Worm (Caenorhabditis elegans): Measurements from ENCODE around the gene Y38H6C.13.

The Y38H6C.13 gene

DNA sequence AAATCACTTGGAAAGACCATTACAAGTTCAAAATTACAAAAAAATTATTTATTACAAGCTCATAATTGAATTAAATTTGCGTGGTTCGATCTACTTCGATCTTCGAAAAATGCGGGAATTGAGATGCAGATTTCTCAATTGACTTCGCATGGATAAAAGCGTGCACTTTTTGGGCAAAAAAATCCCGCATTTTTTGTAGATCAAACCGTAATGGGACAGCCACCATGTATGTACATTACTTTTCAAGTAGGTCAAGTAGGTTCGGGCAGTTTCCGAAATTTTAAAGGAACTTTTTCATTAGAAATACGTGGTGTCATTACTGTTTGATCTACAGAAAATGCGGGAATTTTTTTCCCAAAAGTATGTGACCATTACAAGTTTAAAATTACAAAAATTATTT, 30.1 kb upstream of the Y38H6C.13 start (continued):
- TF ChIP-seq hlh-26 (GFP tag; conservative IDR thresholded peaks at IDR 0.05) (no peak), F37B4.10 (GFP tag; IDR thresholded peaks at IDR 0.05) (no peak), hmg-20 (GFP tag; IDR thresholded peaks at IDR 0.05) (0 out of 2 replicates have a peak, but pooled peaks have one; percentile 9), B0035.1 (tag; optimal IDR thresholded peaks at IDR 0.05) (peak; percentile 30), tbp1 (GFP tag; optimal IDR thresholded peaks at IDR 0.05) (peak; percentile 45), Y53G8AR.9 (GFP tag; conservative IDR thresholded peaks at IDR 0.05) (0 out of 2 replicates have a peak, but pooled peaks have one; percentile 65), F57C9.4 (tag; optimal IDR thresholded peaks at IDR 0.05) (peak; percentile 11), attf-5 (GFP tag; optimal IDR thresholded peaks at IDR 0.05) (no peak), egl-18 (GFP tag; IDR thresholded peaks at IDR 0.05) (no peak), cebp-2 (GFP tag; IDR thresholded peaks at IDR 0.05) (peak; percentile 42; the same call in 1 of the 2 replicates), dpl-1 (GFP tag; optimal IDR thresholded peaks at IDR 0.05) (no peak), zfh-2 (GFP tag; conservative IDR thresholded peaks at IDR 0.05) (no peak), madf-8 (GFP tag; conservative IDR thresholded peaks at IDR 0.05) (peak; percentile 59), hrde-1 (tag; optimal IDR thresholded peaks at IDR 0.05; ENCODE audit: borderline replicate concordance) (no peak), madf-6 (GFP tag; IDR thresholded peaks at IDR 0.05) (peak; percentile 67), ztf-18 (tag; optimal IDR thresholded peaks at IDR 0.05) (no peak), Y56A3A.18 (GFP tag; IDR thresholded peaks at IDR 0.05) (peak; percentile 66), F39B2.1 (GFP tag; IDR thresholded peaks at IDR 0.05) (no peak), F22D6.2 (tag; optimal IDR thresholded peaks at IDR 0.05) (no peak), B0019.2 (GFP tag; conservative IDR thresholded peaks at IDR 0.05) (no peak), mel-28 (tag; optimal IDR thresholded peaks at IDR 0.05; ENCODE audit: borderline replicate concordance) (no peak), atf-7 (tag; optimal IDR thresholded peaks at IDR 0.05) (peak; percentile 80), ets-4 (GFP tag; optimal IDR thresholded peaks at IDR 0.05) (no peak), lin-54 (GFP tag; optimal IDR thresholded peaks at IDR 0.05) (peak; percentile 57), ztf-22 (GFP tag; optimal IDR thresholded peaks at IDR 0.05) (peak; percentile 56), nhr-120 (GFP tag; IDR thresholded peaks at IDR 0.05) (no peak), K11D2.4 (GFP tag; IDR thresholded peaks at IDR 0.05) (no peak), cebp-1 (GFP tag; IDR thresholded peaks at IDR 0.05) (no peak), cebp-1 (tag; optimal IDR thresholded peaks at IDR 0.05) (peak; percentile 61), sptf-2 (GFP tag; optimal IDR thresholded peaks at IDR 0.05) (no peak), attf-3 (GFP tag; conservative IDR thresholded peaks at IDR 0.05) (no peak)

- TF ChIP-seq him-1 (tag; optimal IDR thresholded peaks at IDR 0.05) (no peak), K12H6.12 (tag; optimal IDR thresholded peaks at IDR 0.05) (no peak), aptf-3 (GFP tag; IDR thresholded peaks at IDR 0.05) (no peak), mes-4 (tag; optimal IDR thresholded peaks at IDR 0.05) (no peak), dox-1 (GFP tag; IDR thresholded peaks at IDR 0.05) (no peak), nfyb-1 (GFP tag; IDR thresholded peaks at IDR 0.05) (peak; percentile 69; the same call in 1 of the 2 replicates), tbp1 (GFP tag; optimal IDR thresholded peaks at IDR 0.05) (peak; percentile 41), rcor-1 (GFP tag; IDR thresholded peaks at IDR 0.05) (no peak), snpc-4 (GFP tag; optimal IDR thresholded peaks at IDR 0.05) (no peak), snpc-4 (tag; optimal IDR thresholded peaks at IDR 0.05) (no peak), T07F8.4 (tag; optimal IDR thresholded peaks at IDR 0.05) (no peak), repo-1 (tag; optimal IDR thresholded peaks at IDR 0.05) (no peak), sea-2 (GFP tag; IDR thresholded peaks at IDR 0.05) (no peak), ekl-4 (GFP tag; IDR thresholded peaks at IDR 0.05) (0 out of 2 replicates have a peak, but pooled peaks have one; percentile 36), Y95B8A.8 (GFP tag; IDR thresholded peaks at IDR 0.05) (no peak), hlh-26 (GFP tag; conservative IDR thresholded peaks at IDR 0.05) (no peak), ztf-25 (GFP tag; IDR thresholded peaks at IDR 0.05) (no peak), egl-44 (GFP tag; IDR thresholded peaks at IDR 0.05) (0 out of 2 replicates have a peak, but pooled peaks have one; percentile 47), lin-54 (GFP tag; optimal IDR thresholded peaks at IDR 0.05) (no peak), nhr-80 (tag; optimal IDR thresholded peaks at IDR 0.05) (peak; percentile 96), atf-7 (tag; optimal IDR thresholded peaks at IDR 0.05) (peak; percentile 37), ceh-58 (GFP tag; IDR thresholded peaks at IDR 0.05) (no peak), lin-26 (GFP tag; IDR thresholded peaks at IDR 0.05) (no peak), ztf-26 (tag; optimal IDR thresholded peaks at IDR 0.05) (no peak)
Measured at ce11 chrV:20498980-20499379, 28.6 kb upstream of the Y38H6C.13 start, which contains the start of gene dct-16. Gene dct-16 (minus strand): TSS chrV:20499057.

All from whole organism, young adult.